Worm (Caenorhabditis elegans) whole organism, mixed stage, embryonic: ENCODE data around the gene hsp-75.

Source experiments
- bed-3 ChIP-seq: fragments of 200-800 bp; sonication (Bioruptor generic); optimal IDR thresholded peaks from 3 replicates; lab custom pipeline; 2018; ENCODE audit warnings: mild to moderate bottlenecking, missing genetic modification characterization, moderate library complexity, missing compliant biosample characterization
- blmp-1 ChIP-seq: fragments of 150-350 bp; optimal IDR thresholded peaks from 2 replicates; lab custom pipeline; 2014; ENCODE audit warnings: missing biosample characterization, missing genetic modification characterization
- ceh-43 ChIP-seq: fragments of 200-800 bp; sonication (Bioruptor generic); optimal IDR thresholded peaks from 2 replicates; lab custom pipeline; 2018; ENCODE audit warnings: mild to moderate bottlenecking, missing genetic modification characterization, moderate library complexity, missing compliant biosample characterization
- ceh-83 ChIP-seq: fragments of 200-800 bp; sonication (Bioruptor generic); optimal IDR thresholded peaks from 2 replicates; lab custom pipeline; 2018; ENCODE audit warnings: mild to moderate bottlenecking, missing genetic modification characterization, missing compliant biosample characterization
- ces-1 ChIP-seq: fragments of 150-350 bp; optimal IDR thresholded peaks from 2 replicates; lab custom pipeline; 2014; ENCODE audit warnings: missing biosample characterization, missing genetic modification reagents, missing genetic modification characterization
- cnd-1 ChIP-seq: fragments of 200-800 bp; sonication (Bioruptor generic); optimal IDR thresholded peaks from 2 replicates; lab custom pipeline; 2018; ENCODE audit warnings: mild to moderate bottlenecking, missing genetic modification characterization, missing compliant biosample characterization
- elt-1 ChIP-seq: sonication (generic microtip); optimal IDR thresholded peaks from 2 replicates; lab custom pipeline; 2017; ENCODE audit warnings: missing genetic modification characterization, mild to moderate bottlenecking, missing compliant biosample characterization, antibody characterized with exemption, moderate library complexity, borderline replicate concordance; ENCODE audit not compliant: insufficient read depth
- flh-1 ChIP-seq: fragments of 200-800 bp; sonication (Bioruptor generic); optimal IDR thresholded peaks from 2 replicates; lab custom pipeline; 2018; ENCODE audit warnings: mild to moderate bottlenecking, missing genetic modification characterization, moderate library complexity, missing compliant biosample characterization
- ham-2 ChIP-seq: fragments of 200-800 bp; sonication (Bioruptor generic); optimal IDR thresholded peaks from 2 replicates; lab custom pipeline; 2018; ENCODE audit warnings: mild to moderate bottlenecking, missing genetic modification characterization, missing compliant biosample characterization
- hlh-1 ChIP-seq: fragments of 150-350 bp; optimal IDR thresholded peaks from 2 replicates; lab custom pipeline; 2014; ENCODE audit warnings: missing biosample characterization, missing genetic modification reagents, missing genetic modification characterization
- lin-13 ChIP-seq: fragments of 150-350 bp; optimal IDR thresholded peaks from 2 replicates; lab custom pipeline; 2014; ENCODE audit warnings: missing biosample characterization, missing genetic modification characterization
- lin-32 ChIP-seq: fragments of 200-800 bp; sonication (Bioruptor generic); optimal IDR thresholded peaks from 2 replicates; lab custom pipeline; 2018; ENCODE audit warnings: mild to moderate bottlenecking, missing genetic modification characterization, missing compliant biosample characterization
- mab-5 ChIP-seq: fragments of 150-350 bp; optimal IDR thresholded peaks from 2 replicates; lab custom pipeline; 2014; ENCODE audit warnings: missing biosample characterization, missing genetic modification characterization
- mls-2 ChIP-seq: sonication (generic microtip); optimal IDR thresholded peaks from 2 replicates; lab custom pipeline; 2016; ENCODE audit warnings: mild to moderate bottlenecking, missing genetic modification characterization, moderate library complexity, missing compliant biosample characterization
- nhr-12 ChIP-seq: fragments of 150-350 bp; optimal IDR thresholded peaks from 2 replicates; lab custom pipeline; 2014; ENCODE audit warnings: missing biosample characterization, missing genetic modification characterization
- nhr-237 ChIP-seq: fragments of 150-350 bp; optimal IDR thresholded peaks from 2 replicates; lab custom pipeline; 2014; ENCODE audit warnings: missing biosample characterization, missing genetic modification characterization
- nhr-28 ChIP-seq: fragments of 150-350 bp; optimal IDR thresholded peaks from 2 replicates; lab custom pipeline; 2014; ENCODE audit warnings: missing biosample characterization, missing genetic modification characterization
- pha-4 ChIP-seq: fragments of 150-350 bp; optimal IDR thresholded peaks from 2 replicates; lab custom pipeline; 2018; ENCODE audit warnings: missing biosample characterization, missing genetic modification reagents, missing genetic modification characterization
- sem-2 ChIP-seq: fragments of 200-800 bp; sonication (Bioruptor generic); optimal IDR thresholded peaks from 2 replicates; lab custom pipeline; 2018; ENCODE audit warnings: mild to moderate bottlenecking, missing genetic modification characterization, missing compliant biosample characterization
- sptf-1 ChIP-seq: sonication (generic microtip); optimal IDR thresholded peaks from 2 replicates; lab custom pipeline; 2017; ENCODE audit warnings: mild to moderate bottlenecking, missing genetic modification characterization, moderate library complexity, missing compliant biosample characterization
- tbx-8 ChIP-seq: fragments of 200-800 bp; sonication (Bioruptor generic); optimal IDR thresholded peaks from 2 replicates; lab custom pipeline; 2018; ENCODE audit warnings: mild to moderate bottlenecking, missing genetic modification characterization, moderate library complexity, missing compliant biosample characterization
- unc-120 ChIP-seq: sonication (generic microtip); optimal IDR thresholded peaks from 2 replicates; lab custom pipeline; 2017; ENCODE audit warnings: missing genetic modification characterization, missing compliant biosample characterization; ENCODE audit not compliant: poor library complexity, severe bottlenecking
- unc-39 ChIP-seq: fragments of 150-350 bp; optimal IDR thresholded peaks from 2 replicates; lab custom pipeline; 2014; ENCODE audit warnings: missing biosample characterization, missing genetic modification characterization
- unc-62 ChIP-seq: fragments of 150-350 bp; optimal IDR thresholded peaks from 2 replicates; lab custom pipeline; 2014; ENCODE audit warnings: missing biosample characterization, missing genetic modification reagents, missing genetic modification characterization
- zip-8 ChIP-seq: fragments of 150-350 bp; optimal IDR thresholded peaks from 2 replicates; lab custom pipeline; 2014; ENCODE audit warnings: missing biosample characterization, missing genetic modification characterization
- ztf-11 ChIP-seq: fragments of 150-350 bp; optimal IDR thresholded peaks from 2 replicates; lab custom pipeline; 2014; ENCODE audit warnings: missing biosample characterization, missing genetic modification characterization

The hsp-75 gene

DNA sequence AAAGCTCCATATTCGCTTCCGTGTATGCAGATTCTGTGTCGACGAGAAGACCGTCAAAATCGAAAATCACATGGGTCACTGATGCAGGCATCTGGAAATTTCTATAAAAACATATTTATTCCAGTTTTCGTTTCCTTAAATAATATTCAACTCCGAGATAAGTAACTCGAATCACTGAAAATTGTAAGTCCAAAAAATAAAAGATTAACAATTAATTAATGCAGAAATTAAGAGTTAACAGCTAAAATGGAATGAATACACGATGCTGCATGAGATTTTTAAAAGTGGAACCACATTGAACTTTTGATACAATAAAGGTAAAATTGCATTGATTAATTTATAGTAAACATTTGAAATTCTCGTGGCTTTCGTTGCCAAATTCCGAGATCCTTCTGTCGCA is 4.3 kb upstream of the hsp-75 start, which contains the start of gene R151.10:
TSS of gene R151.10 (minus strand) at position 101 of the 400 bp plus-strand sequence.
- TF ChIP-seq ztf-11 (tag; lab: Kevin White, UChicago): no peak
- no peak for TF ChIP-seq bed-3 (GFP tag; lab: Kevin White, UChicago)
- TF ChIP-seq elt-1 (tag; lab: Kevin White, UChicago): no peak
- no peak for TF ChIP-seq pha-4 (tag; lab: Kevin White, UChicago)
- no peak for TF ChIP-seq hlh-1 (tag; lab: Kevin White, UChicago)

- TF ChIP-seq lin-13 (tag; lab: Kevin White, UChicago): no peak
- TF ChIP-seq ham-2 (GFP tag; lab: Kevin White, UChicago): no peak
- TF ChIP-seq cnd-1: no peak
- TF ChIP-seq pha-4 (tag; lab: Kevin White, UChicago): no peak
- TF ChIP-seq elt-1 (tag; lab: Kevin White, UChicago): no peak
- TF ChIP-seq unc-62: no peak
- no peak for TF ChIP-seq ces-1
- no peak for TF ChIP-seq hlh-1 (tag; lab: Kevin White, UChicago)
- TF ChIP-seq unc-39 (tag; lab: Kevin White, UChicago): no peak
- no peak for TF ChIP-seq unc-120 (tag; lab: Kevin White, UChicago)
- TF ChIP-seq flh-1: no peak
These were observed 3.2 kb upstream of the hsp-75 start, which contains the start of gene R151.8 for ce11 chrIII:7229687-7230086. Gene R151.8 (minus strand): TSS chrIII:7229787.

ce11 chrIII:7223029-7223428 is 3.5 kb downstream of the hsp-75 start, which contains the start of gene der-2:
Gene der-2 (minus strand): TSS chrIII:7223129.
- TF ChIP-seq nhr-12 (tag; lab: Kevin White, UChicago) (no peak), nhr-28 (no peak), ces-1 (no peak), ceh-43 (no peak), nhr-237 (tag; lab: Kevin White, UChicago) (no peak), mls-2 (no peak), ztf-11 (tag; lab: Kevin White, UChicago) (no peak), tbx-8 (GFP tag; lab: Kevin White, UChicago) (no peak), zip-8 (tag; lab: Kevin White, UChicago) (no peak), unc-39 (tag; lab: Kevin White, UChicago) (no peak)

- TF ChIP-seq unc-120 (tag; lab: Kevin White, UChicago) (no peak), ztf-11 (tag; lab: Kevin White, UChicago) (no peak), hlh-1 (tag; lab: Kevin White, UChicago) (no peak), ham-2 (GFP tag; lab: Kevin White, UChicago) (no peak)
These were observed 5.4 kb downstream of the hsp-75 start for ce11 chrIII:7221103-7221502.

- no peak for TF ChIP-seq mls-2
- TF ChIP-seq unc-62: peak; percentile 96
- peak; percentile 98 for TF ChIP-seq unc-120 (tag; lab: Kevin White, UChicago)
- TF ChIP-seq hlh-1 (tag; lab: Kevin White, UChicago): peak; percentile 96
These were observed 9.5 kb downstream of the hsp-75 start for ce11 chrIII:7216924-7217521.

ce11 chrIII:7216226-7216625 is 10.3 kb downstream of the hsp-75 start, which contains the start of gene R151.1:
Gene R151.1 (plus strand): TSS chrIII:7216526.
- TF ChIP-seq sem-2 (GFP tag; lab: Kevin White, UChicago) (no peak), tbx-8 (GFP tag; lab: Kevin White, UChicago) (no peak), ceh-83 (GFP tag; lab: Kevin White, UChicago) (no peak), mab-5 (tag; lab: Kevin White, UChicago) (no peak), blmp-1 (tag; lab: Kevin White, UChicago) (no peak), mls-2 (no peak), nhr-237 (tag; lab: Kevin White, UChicago) (no peak), sptf-1 (tag; lab: Kevin White, UChicago) (no peak), hlh-1 (tag; lab: Kevin White, UChicago) (no peak), unc-39 (tag; lab: Kevin White, UChicago) (no peak), lin-32 (GFP tag; lab: Kevin White, UChicago) (no peak), nhr-12 (tag; lab: Kevin White, UChicago) (no peak)
